Fruit fly (Drosophila melanogaster) whole organism, pupa: Measurements from ENCODE around the gene CG11693.
A peak's percentile ranks its signal among the peaks of the same experiment; 100 is the strongest.

Experiments used
- CG10348 ChIP-seq: fragments of 200-800 bp; sonication (Bioruptor generic); IDR thresholded peaks from 2 replicates; pipeline ENCODE4 v1.3.6; 2022; ENCODE audit warnings: missing biosample characterization, missing genetic modification characterization
- CG12605 ChIP-seq: fragments of 200-800 bp; sonication (Bioruptor generic); IDR thresholded peaks from 2 replicates; pipeline ENCODE4 v1.3.6; 2022; ENCODE audit warnings: missing biosample characterization, missing genetic modification characterization
- CG13204 ChIP-seq: fragments of 200-800 bp; sonication (Bioruptor generic); optimal IDR thresholded peaks from 2 replicates; lab custom pipeline; 2018; ENCODE audit warnings: missing biosample characterization, mild to moderate bottlenecking, missing genetic modification characterization, moderate library complexity
- CG14655 ChIP-seq: fragments of 200-800 bp; sonication (Bioruptor generic); optimal IDR thresholded peaks from 3 replicates; lab custom pipeline; 2017; ENCODE audit warnings: mild to moderate bottlenecking, missing biosample characterization, missing genetic modification reagents, missing genetic modification characterization
- CG15710 ChIP-seq: fragments of 200-800 bp; sonication (Bioruptor generic); optimal IDR thresholded peaks from 2 replicates; lab custom pipeline; 2018; ENCODE audit warnings: missing biosample characterization, mild to moderate bottlenecking, missing genetic modification characterization, moderate library complexity
- CG17806 ChIP-seq: fragments of 200-800 bp; sonication (Bioruptor generic); optimal IDR thresholded peaks from 2 replicates; lab custom pipeline; 2018; ENCODE audit warnings: missing biosample characterization, mild to moderate bottlenecking, missing genetic modification characterization, moderate library complexity
- CG32121 ChIP-seq: fragments of 200-800 bp; sonication (Bioruptor generic); IDR thresholded peaks from 2 replicates; pipeline ENCODE4 v1.3.6; 2022; ENCODE audit warnings: missing biosample characterization, missing genetic modification characterization
- CG34367 ChIP-seq: fragments of 200-800 bp; sonication (Bioruptor generic); optimal IDR thresholded peaks from 2 replicates; lab custom pipeline; 2018; ENCODE audit warnings: missing biosample characterization, mild to moderate bottlenecking, missing genetic modification characterization
- CG4496 ChIP-seq: fragments of 200-800 bp; sonication (Bioruptor generic); IDR thresholded peaks from 3 replicates; pipeline ENCODE4 v1.3.6; 2022; ENCODE audit warnings: missing biosample characterization, missing genetic modification characterization
- CG8159 ChIP-seq: fragments of 200-800 bp; sonication (Bioruptor generic); optimal IDR thresholded peaks from 3 replicates; lab custom pipeline; 2018; ENCODE audit warnings: missing biosample characterization, mild to moderate bottlenecking, missing genetic modification characterization, moderate library complexity
- CG8301 ChIP-seq: fragments of 200-800 bp; sonication (Bioruptor generic); optimal IDR thresholded peaks from 2 replicates; lab custom pipeline; 2018; ENCODE audit warnings: missing biosample characterization, mild to moderate bottlenecking, missing genetic modification characterization
- CG9948 ChIP-seq: fragments of 200-800 bp; sonication (Bioruptor generic); optimal IDR thresholded peaks from 2 replicates; lab custom pipeline; 2018; ENCODE audit warnings: missing biosample characterization, mild to moderate bottlenecking, missing genetic modification characterization, moderate library complexity
- D1 ChIP-seq: fragments of 200-800 bp; sonication (Bioruptor generic); optimal IDR thresholded peaks from 2 replicates; lab custom pipeline; 2018; ENCODE audit warnings: missing biosample characterization, mild to moderate bottlenecking, missing genetic modification characterization, moderate library complexity
- EcR ChIP-seq: fragments of 200-800 bp; sonication (Bioruptor generic); optimal IDR thresholded peaks from 3 replicates; lab custom pipeline; 2019; ENCODE audit warnings: missing biosample characterization, missing genetic modification characterization, mild to moderate bottlenecking, moderate library complexity, missing genetic modification reagents
- Ets98B ChIP-seq: fragments of 200-800 bp; sonication (Bioruptor generic); IDR thresholded peaks from 2 replicates; pipeline ENCODE4 v1.3.6; 2022; ENCODE audit warnings: missing biosample characterization, missing genetic modification characterization
- Pif1A ChIP-seq: fragments of 200-800 bp; sonication (Bioruptor generic); optimal IDR thresholded peaks from 3 replicates; lab custom pipeline; 2016; ENCODE audit warnings: missing biosample characterization, missing genetic modification characterization
- Pif1B ChIP-seq: fragments of 200-800 bp; sonication (Bioruptor generic); optimal IDR thresholded peaks from 3 replicates; lab custom pipeline; 2016; ENCODE audit warnings: missing biosample characterization, missing genetic modification characterization
- Snoo ChIP-seq: fragments of 200-800 bp; sonication (Bioruptor generic); optimal IDR thresholded peaks from 3 replicates; lab custom pipeline; 2017; ENCODE audit warnings: missing biosample characterization, mild to moderate bottlenecking, missing genetic modification characterization, inconsistent platforms
- fd96Ca ChIP-seq: fragments of 200-800 bp; sonication (Bioruptor generic); IDR thresholded peaks from 3 replicates; pipeline ENCODE4 v1.3.6; 2022; ENCODE audit warnings: missing biosample characterization, missing genetic modification characterization
- gl ChIP-seq: fragments of 200-800 bp; sonication (Bioruptor generic); optimal IDR thresholded peaks from 2 replicates; lab custom pipeline; 2018; ENCODE audit warnings: missing biosample characterization, mild to moderate bottlenecking, missing genetic modification characterization
- rn ChIP-seq: fragments of 200-800 bp; sonication (Bioruptor generic); IDR thresholded peaks from 2 replicates; pipeline ENCODE4 v1.3.6; 2022; ENCODE audit warnings: missing biosample characterization, missing genetic modification characterization

The CG11693 gene

DNA sequence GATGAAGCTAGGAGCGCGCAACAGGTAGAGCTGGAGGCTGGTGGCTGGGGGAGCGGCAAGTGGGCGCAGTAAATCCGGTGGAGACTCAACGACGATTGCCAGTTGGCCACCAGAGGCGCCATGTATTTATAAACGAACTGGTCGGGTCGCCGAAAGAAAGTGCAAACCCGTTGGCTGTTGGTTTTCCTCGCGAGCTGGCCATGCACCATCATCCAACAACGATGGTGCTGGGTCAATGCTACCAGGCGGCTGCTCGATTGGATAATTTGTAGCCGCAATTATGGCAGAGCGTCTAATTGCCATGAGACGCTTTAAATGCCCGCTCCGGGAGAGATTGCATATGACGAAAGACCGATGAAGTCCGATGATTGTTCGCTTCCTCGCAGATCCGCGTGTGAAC lies at the start of gene CG11693:
CG11693 (minus strand) TSS at position 101 of the 400 bp plus-strand sequence.
- no peak for TF ChIP-seq EcR
- no peak for TF ChIP-seq Pif1A (GFP tag; lab: Kevin White, UChicago)
- TF ChIP-seq Ets98B (GFP tag; lab: Robert Waterston, UW), result no peak
- no peak for TF ChIP-seq gl (tag; lab: Kevin White, UChicago)
- no peak for TF ChIP-seq rn (GFP tag; lab: Robert Waterston, UW)

DNA sequence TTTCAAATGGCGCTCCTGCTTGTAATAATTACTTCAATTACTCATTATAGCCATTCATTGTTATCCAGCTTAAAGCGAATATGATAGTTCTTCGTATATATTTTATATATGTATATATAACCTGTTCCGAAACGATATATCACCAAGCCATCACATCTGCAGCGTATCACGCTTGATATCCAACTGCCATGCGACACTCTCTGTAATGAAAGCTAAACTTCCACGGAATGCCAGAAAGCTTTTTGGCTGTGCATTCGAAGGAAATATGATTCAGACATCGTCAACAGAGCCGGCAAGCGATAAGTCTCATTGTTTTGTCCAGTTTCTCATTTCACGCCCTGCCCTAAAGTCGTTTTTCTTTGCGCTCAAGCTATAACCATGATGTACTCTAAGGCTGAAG lies 47.4 kb upstream of the CG11693 start:
- TF ChIP-seq rn (GFP tag; lab: Robert Waterston, UW) (no peak), CG32121 (no peak), CG4496 (GFP tag; lab: Robert Waterston, UW) (no peak), EcR (peak; percentile 5)
- TF ChIP-seq, all 21 proteins: peak for 1

DNA sequence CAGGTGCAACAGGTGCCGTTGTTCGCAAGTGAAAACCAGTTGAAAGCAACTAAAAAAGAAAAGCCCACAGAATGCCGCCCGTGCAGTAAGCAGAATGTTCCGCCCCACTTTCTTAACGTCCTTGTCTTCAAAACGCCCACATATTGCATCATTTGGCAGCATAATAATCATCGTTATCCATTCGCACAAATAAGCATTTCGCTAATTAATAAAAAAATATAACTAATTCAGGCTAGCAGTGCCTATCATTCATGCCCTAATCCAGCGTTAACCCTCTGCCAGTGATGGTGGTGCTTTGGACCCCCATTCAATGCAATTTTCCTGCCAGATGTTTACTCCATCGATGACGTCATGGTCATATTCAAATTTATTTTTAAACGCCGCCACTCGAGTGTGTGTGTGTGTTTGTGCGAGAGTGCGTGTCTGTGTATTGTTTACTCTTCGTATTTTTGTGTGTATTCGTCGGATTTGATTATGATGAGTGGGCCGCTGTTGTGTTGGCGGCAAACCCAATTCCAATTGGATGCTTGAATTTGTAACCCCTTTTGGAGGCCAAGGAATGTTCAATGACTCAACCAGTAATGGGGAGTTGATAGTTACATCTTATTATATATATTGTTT lies 46.9 kb upstream of the CG11693 start:
- TF ChIP-seq Ets98B (GFP tag; lab: Robert Waterston, UW) (no peak), CG10348 (GFP tag; lab: Robert Waterston, UW) (no peak), Snoo (tag; lab: Kevin White, UChicago) (no peak), CG17806 (no peak), CG15710 (tag; lab: Kevin White, UChicago) (no peak), rn (GFP tag; lab: Robert Waterston, UW) (no peak)

DNA sequence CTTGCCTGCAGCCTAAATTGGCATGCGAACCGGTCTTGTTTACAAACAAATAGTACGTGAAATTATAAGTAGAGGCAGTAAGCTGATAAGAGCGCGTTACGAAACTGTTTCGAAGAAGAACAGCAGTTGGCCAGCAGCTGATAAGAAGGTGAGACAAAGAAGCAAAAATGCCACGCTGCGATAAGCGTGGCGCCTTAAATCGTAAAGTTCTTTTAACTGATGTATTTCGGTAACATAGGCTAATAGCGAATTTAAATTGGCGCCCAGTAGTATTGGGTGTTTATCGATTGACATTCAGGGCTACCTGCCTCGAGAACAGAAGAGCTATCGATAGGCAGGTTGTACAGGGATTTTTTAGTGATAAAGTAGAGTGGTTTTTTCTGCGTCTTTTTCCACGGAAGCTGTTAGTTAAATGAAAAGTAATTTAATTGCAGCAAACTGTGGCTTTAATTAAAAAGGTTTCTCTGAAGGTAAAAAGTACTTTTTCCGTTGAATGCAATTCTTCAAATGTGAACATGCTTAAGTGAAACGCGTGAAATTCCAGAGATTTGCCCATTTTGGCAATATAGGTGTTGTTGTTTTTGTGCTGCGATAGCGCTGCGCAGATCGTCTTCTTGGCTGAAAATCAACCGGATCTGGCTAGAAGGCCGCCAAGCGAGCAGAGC lies 46.2 kb upstream of the CG11693 start, which contains the start of gene stck:
stck (plus strand) TSS at position 353 of the 665 bp plus-strand sequence.
- TF ChIP-seq Ets98B (GFP tag; lab: Robert Waterston, UW) (no peak), CG17806 (no peak), Pif1A (GFP tag; lab: Kevin White, UChicago) (no peak), CG8159 (peak; percentile 12), CG14655 (no peak)

DNA sequence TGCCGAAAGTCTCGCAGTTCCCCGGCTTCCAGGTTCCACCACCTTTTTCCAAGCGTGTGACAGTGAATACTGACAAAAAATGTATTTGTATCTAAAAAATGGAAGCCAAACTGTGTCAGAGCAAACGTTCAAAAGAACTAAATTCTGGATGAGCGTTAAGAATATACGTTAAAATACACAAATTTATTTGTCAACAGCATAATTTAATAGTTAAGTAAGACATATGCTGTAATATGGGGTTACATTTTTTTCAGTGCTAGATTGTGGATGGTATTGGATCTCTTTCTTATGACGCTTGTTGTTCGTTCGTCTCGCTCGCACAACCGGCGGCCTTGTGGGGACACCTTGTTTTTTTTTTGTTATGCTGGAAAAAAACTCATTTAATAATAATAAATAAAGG lies 45.0 kb upstream of the CG11693 start:
- peak; percentile 67 for TF ChIP-seq rn (GFP tag; lab: Robert Waterston, UW)
- TF ChIP-seq CG34367 (tag; lab: Kevin White, UChicago), result peak; percentile 82
- TF ChIP-seq Ets98B (GFP tag; lab: Robert Waterston, UW), result peak; percentile 87
- TF ChIP-seq gl (tag; lab: Kevin White, UChicago), result peak; percentile 70
- peak; percentile 81 for TF ChIP-seq fd96Ca
- TF ChIP-seq CG10348 (GFP tag; lab: Robert Waterston, UW), result peak; percentile 17; the same call in 1 of the 2 replicates
- peak; percentile 91 for TF ChIP-seq Pif1B (GFP tag; lab: Kevin White, UChicago)
- peak; percentile 82 for TF ChIP-seq CG32121
- TF ChIP-seq D1 (tag; lab: Kevin White, UChicago), result peak; percentile 70
- peak; percentile 95 for TF ChIP-seq Pif1A (GFP tag; lab: Kevin White, UChicago)
- peak; percentile 55 for TF ChIP-seq CG12605 (GFP tag; lab: Robert Waterston, UW)
- TF ChIP-seq CG4496 (GFP tag; lab: Robert Waterston, UW), result peak; percentile 93
- TF ChIP-seq CG8301, result peak; percentile 87
- peak; percentile 20 for TF ChIP-seq EcR
- TF ChIP-seq Snoo (tag; lab: Kevin White, UChicago), result peak; percentile 43
- peak; percentile 30 for TF ChIP-seq CG13204
- peak; percentile 89 for TF ChIP-seq CG9948
- peak; percentile 91 for TF ChIP-seq CG17806
- no peak for TF ChIP-seq CG14655
- peak; percentile 85 for TF ChIP-seq CG15710 (tag; lab: Kevin White, UChicago)
- TF ChIP-seq CG8159, result peak; percentile 88

DNA sequence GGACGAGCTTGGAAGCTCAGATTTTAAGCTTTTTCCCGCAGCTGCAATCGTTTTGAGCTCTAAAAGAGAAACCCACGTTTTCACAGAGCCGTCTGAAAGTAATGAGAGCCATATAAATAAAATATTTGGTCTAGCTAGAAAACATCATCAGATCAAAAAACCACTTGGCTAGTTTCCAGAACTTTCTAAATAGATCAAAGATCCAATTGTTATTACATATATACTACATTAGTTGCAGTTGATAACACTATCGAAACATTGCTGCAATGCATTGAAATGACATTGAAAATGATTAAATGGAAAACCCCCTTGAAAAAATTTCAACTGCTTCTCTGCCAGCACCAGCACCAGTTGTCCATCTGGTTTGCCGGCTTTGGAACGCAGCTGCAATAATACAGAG lies 44.4 kb upstream of the CG11693 start:
- TF ChIP-seq Snoo (tag; lab: Kevin White, UChicago), result peak; percentile 50
- no peak for TF ChIP-seq CG13204
- TF ChIP-seq D1 (tag; lab: Kevin White, UChicago), result no peak
- TF ChIP-seq CG8159, result peak; percentile 85
- TF ChIP-seq CG12605 (GFP tag; lab: Robert Waterston, UW), result peak; percentile 85
- TF ChIP-seq CG17806, result peak; percentile 81
- peak; percentile 93 for TF ChIP-seq CG10348 (GFP tag; lab: Robert Waterston, UW)
- peak; percentile 77 for TF ChIP-seq CG8301
- peak; percentile 91 for TF ChIP-seq fd96Ca
- TF ChIP-seq rn (GFP tag; lab: Robert Waterston, UW), result peak; percentile 83
- TF ChIP-seq CG34367 (tag; lab: Kevin White, UChicago), result peak; percentile 68
- TF ChIP-seq Ets98B (GFP tag; lab: Robert Waterston, UW), result peak; percentile 90
- TF ChIP-seq gl (tag; lab: Kevin White, UChicago), result peak; percentile 41
- TF ChIP-seq CG14655, result peak; percentile 58
- peak; percentile 64 for TF ChIP-seq CG9948
- no peak for TF ChIP-seq EcR
- peak; percentile 83 for TF ChIP-seq Pif1B (GFP tag; lab: Kevin White, UChicago)
- TF ChIP-seq CG4496 (GFP tag; lab: Robert Waterston, UW), result peak; percentile 90
- peak; percentile 86 for TF ChIP-seq CG15710 (tag; lab: Kevin White, UChicago)
- peak; percentile 96 for TF ChIP-seq CG32121
- TF ChIP-seq Pif1A (GFP tag; lab: Kevin White, UChicago), result peak; percentile 89
